Fruit fly (Drosophila melanogaster): Measurements from ENCODE around the gene CheB38a.

CheB38a gene

dm6 chr2L:20787271-20787791 is 31.0 kb downstream of the CheB38a start, which contains the start of gene Pomp (continued):
- TF ChIP-seq CG10959 (GFP tag; IDR thresholded peaks at IDR 0.05) (peak; percentile 71), Optix (GFP tag; IDR thresholded peaks at IDR 0.05) (peak; percentile 67; the same call in 1 of the 3 replicates), CG6254 (GFP tag; optimal IDR thresholded peaks at IDR 0.05) (peak; percentile 68), jigr1 (GFP tag; IDR thresholded peaks at IDR 0.05) (no peak; the same call in 2 of the 3 replicates), jumu (GFP tag; optimal IDR thresholded peaks at IDR 0.05) (peak; percentile 34), gt (GFP tag; IDR thresholded peaks at IDR 0.05) (peak; percentile 64), br (optimal IDR thresholded peaks at IDR 0.05) (no peak), CG17612 (GFP tag; IDR thresholded peaks at IDR 0.05) (peak; percentile 77), grau (tag; optimal IDR thresholded peaks at IDR 0.05) (peak; percentile 81), fd3F (GFP tag; optimal IDR thresholded peaks at IDR 0.05) (peak; percentile 67), CG30431 (GFP tag; optimal IDR thresholded peaks at IDR 0.05) (peak; percentile 72), Jarid2 (GFP tag; optimal IDR thresholded peaks at IDR 0.05) (peak; percentile 69), Abd-B (GFP tag; optimal IDR thresholded peaks at IDR 0.05) (peak; percentile 85), CG14050 (GFP tag; IDR thresholded peaks at IDR 0.05) (peak; percentile 84), exex (tag; optimal IDR thresholded peaks at IDR 0.05) (peak; percentile 60), CG12219 (GFP tag; optimal IDR thresholded peaks at IDR 0.05) (peak; percentile 79), Neu2 (GFP tag; optimal IDR thresholded peaks at IDR 0.05; ENCODE audit: borderline replicate concordance) (peak; percentile 2), Nf-YB (GFP tag; optimal IDR thresholded peaks at IDR 0.05) (peak; percentile 61), CG15269 (tag; optimal IDR thresholded peaks at IDR 0.05) (peak; percentile 85), CG4617 (GFP tag; optimal IDR thresholded peaks at IDR 0.05; ENCODE audit: borderline replicate concordance) (peak; percentile 60), GATAe (GFP tag; conservative IDR thresholded peaks at IDR 0.05) (peak; percentile 42; the same call in 1 of the 2 replicates), bowl (GFP tag; IDR thresholded peaks at IDR 0.05) (peak; percentile 60; the same call in 1 of the 2 replicates), dysf (GFP tag; IDR thresholded peaks at IDR 0.05) (peak; percentile 94), Dbx (GFP tag; IDR thresholded peaks at IDR 0.05) (peak; percentile 81; the same call in 2 of the 3 replicates), CG10274 (GFP tag; optimal IDR thresholded peaks at IDR 0.05) (peak; percentile 97), maf-S (GFP tag; optimal IDR thresholded peaks at IDR 0.05) (peak; percentile 62), pum (GFP tag; optimal IDR thresholded peaks at IDR 0.05) (peak; percentile 47), sisA (GFP tag; IDR thresholded peaks at IDR 0.05) (peak; percentile 80), CG11093 (GFP tag; IDR thresholded peaks at IDR 0.05) (peak; percentile 81), nmo (GFP tag; optimal IDR thresholded peaks at IDR 0.05) (peak; percentile 89), lilli (GFP tag; optimal IDR thresholded peaks at IDR 0.05) (peak; percentile 87), sc (optimal IDR thresholded peaks at IDR 0.05) (no peak), sc (GFP tag; optimal IDR thresholded peaks at IDR 0.05) (peak; percentile 35), CG12104 (GFP tag; optimal IDR thresholded peaks at IDR 0.05) (peak; percentile 70), az2 (GFP tag; optimal IDR thresholded peaks at IDR 0.05) (peak; percentile 85), CG9215 (GFP tag; IDR thresholded peaks at IDR 0.05) (peak; percentile 73), hbn (GFP tag; IDR thresholded peaks at IDR 0.05; ENCODE audit: partially characterized antibody) (no peak; the same call in 1 of the 2 replicates), CG3065 (GFP tag; optimal IDR thresholded peaks at IDR 0.05) (peak; percentile 61), amos (GFP tag; IDR thresholded peaks at IDR 0.05; ENCODE audit: partially characterized antibody) (peak; percentile 62; the same call in 1 of the 2 replicates), Atf6 (GFP tag; IDR thresholded peaks at IDR 0.05) (peak; percentile 89), CG11456 (GFP tag; IDR thresholded peaks at IDR 0.05) (peak; percentile 90), Ptx1 (GFP tag; IDR thresholded peaks at IDR 0.05) (peak; percentile 85), CG2875 (GFP tag; optimal IDR thresholded peaks at IDR 0.05) (peak; percentile 80), kah (GFP tag; optimal IDR thresholded peaks at IDR 0.05) (peak; percentile 60), Max (GFP tag; optimal IDR thresholded peaks at IDR 0.05) (peak; percentile 83), ci (GFP tag; IDR thresholded peaks at IDR 0.05) (peak; percentile 93), Lhr (GFP tag; optimal IDR thresholded peaks at IDR 0.05) (peak; percentile 96), Hey (tag; optimal IDR thresholded peaks at IDR 0.05) (no peak), CG9876 (GFP tag; optimal IDR thresholded peaks at IDR 0.05) (no peak), Dad (GFP tag; optimal IDR thresholded peaks at IDR 0.05) (peak; percentile 25), Opbp (GFP tag; IDR thresholded peaks at IDR 0.05; ENCODE audit: partially characterized antibody) (peak; percentile 53; the same call in 1 of the 3 replicates)

Measured in whole organism, embryonic.